Fruit fly (Drosophila melanogaster) whole organism, embryonic: ENCODE measurements around the gene Rab3-GEF.

ENCODE experiments used
- Antp ChIP-seq: fragments of 200-800 bp; sonication (Bioruptor generic); optimal IDR thresholded peaks from 3 replicates; lab custom pipeline; 2016; ENCODE audit warnings: missing biosample characterization, missing genetic modification characterization
- BEAF-32 ChIP-seq: fragments of 200-800 bp; sonication (Bioruptor generic); optimal IDR thresholded peaks from 3 replicates; lab custom pipeline; 2017; ENCODE audit warnings: missing biosample characterization, missing genetic modification characterization, mild to moderate bottlenecking, moderate library complexity, missing genetic modification reagents
- CG11504 ChIP-seq: fragments of 200-800 bp; sonication (Bioruptor generic); optimal IDR thresholded peaks from 3 replicates; lab custom pipeline; 2019; ENCODE audit warnings: missing biosample characterization, mild to moderate bottlenecking, missing genetic modification characterization, moderate library complexity
- CG12391 ChIP-seq: fragments of 200-800 bp; sonication (Bioruptor generic); optimal IDR thresholded peaks from 3 replicates; lab custom pipeline; 2018; ENCODE audit warnings: missing biosample characterization, mild to moderate bottlenecking, missing genetic modification characterization, moderate library complexity
- CG12942 ChIP-seq: fragments of 200-800 bp; sonication (Bioruptor generic); optimal IDR thresholded peaks from 3 replicates; lab custom pipeline; 2016; ENCODE audit warnings: missing biosample characterization, missing genetic modification characterization
- CG17385 ChIP-seq: fragments of 200-800 bp; sonication (Bioruptor generic); optimal IDR thresholded peaks from 3 replicates; lab custom pipeline; 2018; ENCODE audit warnings: missing biosample characterization, mild to moderate bottlenecking, missing genetic modification characterization
- CG18619 ChIP-seq: fragments of 200-800 bp; sonication (Bioruptor generic); optimal IDR thresholded peaks from 3 replicates; lab custom pipeline; 2017; ENCODE audit warnings: missing biosample characterization, mild to moderate bottlenecking, missing genetic modification characterization
- CG30403 ChIP-seq: fragments of 200-800 bp; sonication (Bioruptor generic); optimal IDR thresholded peaks from 3 replicates; lab custom pipeline; 2016; ENCODE audit warnings: missing biosample characterization, missing genetic modification characterization
- CG31388 ChIP-seq: fragments of 200-800 bp; sonication (Bioruptor generic); optimal IDR thresholded peaks from 2 replicates; lab custom pipeline; 2016; ENCODE audit warnings: missing biosample characterization, missing genetic modification characterization
- CG34376 ChIP-seq: fragments of 200-800 bp; sonication (Bioruptor generic); optimal IDR thresholded peaks from 2 replicates; lab custom pipeline; 2018; ENCODE audit warnings: missing biosample characterization, mild to moderate bottlenecking, missing genetic modification characterization
- CG3847 ChIP-seq: fragments of 200-800 bp; sonication (Bioruptor generic); IDR thresholded peaks from 2 replicates; pipeline ENCODE4 v1.3.6; 2022; ENCODE audit warnings: missing biosample characterization, missing genetic modification characterization
- CG4328 ChIP-seq: fragments of 200-800 bp; sonication (Bioruptor generic); optimal IDR thresholded peaks from 3 replicates; lab custom pipeline; 2017; ENCODE audit warnings: missing biosample characterization, missing genetic modification reagents, missing genetic modification characterization
- CG4820 ChIP-seq: fragments of 200-800 bp; sonication (Bioruptor generic); optimal IDR thresholded peaks from 3 replicates; lab custom pipeline; 2016; ENCODE audit warnings: missing biosample characterization, missing genetic modification characterization
- CG5245 ChIP-seq: fragments of 200-800 bp; sonication (Bioruptor generic); optimal IDR thresholded peaks from 3 replicates; lab custom pipeline; 2016; ENCODE audit warnings: missing biosample characterization, missing genetic modification characterization
- CG5953 ChIP-seq: fragments of 200-800 bp; sonication (Bioruptor generic); IDR thresholded peaks from 2 replicates; pipeline ENCODE4 v1.3.6; 2022; ENCODE audit warnings: missing biosample characterization, missing genetic modification characterization
- CG6175 ChIP-seq: fragments of 200-800 bp; sonication (Bioruptor generic); IDR thresholded peaks from 3 replicates; pipeline ENCODE4 v1.3.6; 2022; ENCODE audit warnings: missing biosample characterization, missing genetic modification characterization
- CG7357 ChIP-seq: fragments of 200-800 bp; sonication (Bioruptor generic); IDR thresholded peaks from 3 replicates; pipeline ENCODE4 v1.3.6; 2022; ENCODE audit warnings: missing biosample characterization, missing genetic modification characterization
- CG7963 ChIP-seq: fragments of 200-800 bp; sonication (Bioruptor generic); IDR thresholded peaks from 3 replicates; pipeline ENCODE4 v1.3.6; 2022; ENCODE audit warnings: missing biosample characterization, missing genetic modification characterization; ENCODE audit not compliant: partially characterized antibody
- CG9215 ChIP-seq: fragments of 200-800 bp; sonication (Bioruptor generic); IDR thresholded peaks from 2 replicates; pipeline ENCODE4 v1.3.6; 2022; ENCODE audit warnings: missing biosample characterization, missing genetic modification characterization
- CTCF ChIP-seq: fragments of 200-800 bp; sonication (Bioruptor generic); optimal IDR thresholded peaks from 2 replicates; lab custom pipeline; 2017; ENCODE audit warnings: missing biosample characterization, mild to moderate bottlenecking, missing genetic modification characterization, moderate library complexity
- Chrac-16 ChIP-seq: fragments of 200-800 bp; sonication (Bioruptor generic); optimal IDR thresholded peaks from 3 replicates; lab custom pipeline; 2016; ENCODE audit warnings: missing biosample characterization, missing genetic modification characterization
- Deaf1 ChIP-seq: fragments of 200-800 bp; optimal IDR thresholded peaks from 3 replicates; lab custom pipeline; 2019; ENCODE audit warnings: missing biosample characterization, mild to moderate bottlenecking, missing genetic modification characterization, moderate library complexity
- Dip2 ChIP-seq: fragments of 200-800 bp; sonication (Bioruptor generic); IDR thresholded peaks from 2 replicates; pipeline ENCODE4 v1.3.6; 2022; ENCODE audit warnings: missing biosample characterization, missing genetic modification characterization
- Eip74EF ChIP-seq, 2 experiments: fragments of 200-800 bp in 1 of 2; fragments of >200 bp in 1 of 2; sonication (Bioruptor generic) in 1 of 2; optimal IDR thresholded peaks; 2 replicates each; lab custom pipeline; 2017 to 2019; ENCODE audit warnings: missing biosample characterization in 2 of 2, missing genetic modification characterization in 2 of 2, mild to moderate bottlenecking in 1 of 2, moderate library complexity in 1 of 2
- Ets65A ChIP-seq: fragments of 200-800 bp; sonication (Bioruptor generic); peaks from one replicate; lab custom pipeline; 2016; ENCODE audit warnings: missing biosample characterization, missing genetic modification characterization
- HmgZ ChIP-seq: fragments of 200-800 bp; sonication (Bioruptor generic); optimal IDR thresholded peaks from 2 replicates; lab custom pipeline; 2018; ENCODE audit warnings: missing biosample characterization, mild to moderate bottlenecking, missing genetic modification characterization
- Hmx ChIP-seq: fragments of 200-800 bp; sonication (Bioruptor generic); optimal IDR thresholded peaks from 2 replicates; lab custom pipeline; 2016; ENCODE audit warnings: missing biosample characterization, missing genetic modification characterization
- Mad ChIP-seq: fragments of 200-800 bp; sonication (Bioruptor generic); optimal IDR thresholded peaks from 2 replicates; lab custom pipeline; 2016; ENCODE audit warnings: missing biosample characterization, missing genetic modification characterization
- Med ChIP-seq: fragments of 200-800 bp; sonication (Bioruptor generic); peaks from one replicate; lab custom pipeline; 2016; ENCODE audit warnings: missing biosample characterization, missing genetic modification characterization, mild to moderate bottlenecking, inconsistent platforms, moderate library complexity
- Mes4 ChIP-seq: fragments of 200-800 bp; sonication (Bioruptor generic); optimal IDR thresholded peaks from 2 replicates; lab custom pipeline; 2016; ENCODE audit warnings: missing biosample characterization, missing genetic modification characterization
- Rfx ChIP-seq: fragments of 200-800 bp; sonication (Bioruptor generic); IDR thresholded peaks from 2 replicates; pipeline ENCODE4 v1.3.6; 2022; ENCODE audit warnings: missing biosample characterization, missing genetic modification characterization
- Xbp1 ChIP-seq: fragments of 200-800 bp; sonication (Bioruptor generic); optimal IDR thresholded peaks from 3 replicates; lab custom pipeline; 2016; ENCODE audit warnings: missing biosample characterization, mild to moderate bottlenecking, missing genetic modification characterization
- ab ChIP-seq: fragments of 200-800 bp; sonication (Bioruptor generic); optimal IDR thresholded peaks from 2 replicates; lab custom pipeline; 2016; ENCODE audit warnings: missing biosample characterization, missing genetic modification characterization
- abd-A ChIP-seq: fragments of 200-800 bp; sonication (Bioruptor generic); optimal IDR thresholded peaks from 3 replicates; lab custom pipeline; 2019; ENCODE audit warnings: missing biosample characterization, mild to moderate bottlenecking, missing genetic modification characterization, moderate library complexity
- al ChIP-seq: fragments of 200-800 bp; sonication (Bioruptor generic); IDR thresholded peaks from 2 replicates; pipeline ENCODE4 v1.3.6; 2022; ENCODE audit warnings: missing biosample characterization, missing genetic modification characterization
- aop ChIP-seq: fragments of 200-800 bp; sonication (Bioruptor generic); IDR thresholded peaks from 2 replicates; pipeline ENCODE4 v1.3.6; 2022; ENCODE audit warnings: missing biosample characterization, missing genetic modification characterization
- exex ChIP-seq: fragments of 200-800 bp; sonication (Bioruptor generic); optimal IDR thresholded peaks from 4 replicates; lab custom pipeline; 2018; ENCODE audit warnings: missing biosample characterization, mild to moderate bottlenecking, missing genetic modification characterization, moderate library complexity
- ftz-f1 ChIP-seq: fragments of 200-800 bp; sonication (Bioruptor generic); optimal IDR thresholded peaks from 2 replicates; lab custom pipeline; 2016; ENCODE audit warnings: missing biosample characterization, missing genetic modification characterization
- gro ChIP-seq: fragments of 200-800 bp; sonication (Bioruptor generic); optimal IDR thresholded peaks from 2 replicates; lab custom pipeline; 2016; ENCODE audit warnings: missing biosample characterization, missing genetic modification characterization
- kay ChIP-seq: fragments of 200-800 bp; sonication (Bioruptor generic); optimal IDR thresholded peaks from 2 replicates; lab custom pipeline; 2016; ENCODE audit warnings: missing biosample characterization, missing genetic modification characterization
- ken ChIP-seq: fragments of 200-800 bp; sonication (Bioruptor generic); IDR thresholded peaks from 3 replicates; pipeline ENCODE4 v1.3.6; 2022; ENCODE audit warnings: missing biosample characterization, missing genetic modification characterization
- lmd ChIP-seq: fragments of 200-800 bp; sonication (Bioruptor generic); IDR thresholded peaks from 2 replicates; pipeline ENCODE4 v1.3.6; 2022; ENCODE audit warnings: missing biosample characterization, missing genetic modification characterization
- mirr ChIP-seq: fragments of 200-800 bp; sonication (Bioruptor generic); optimal IDR thresholded peaks from 3 replicates; lab custom pipeline; 2018; ENCODE audit warnings: missing biosample characterization, mild to moderate bottlenecking, missing genetic modification characterization
- nerfin-1 ChIP-seq: fragments of 200-800 bp; sonication (Bioruptor generic); optimal IDR thresholded peaks from 3 replicates; lab custom pipeline; 2019; ENCODE audit warnings: missing biosample characterization, mild to moderate bottlenecking, missing genetic modification characterization, moderate library complexity
- pho ChIP-seq: fragments of 200-800 bp; sonication (Bioruptor generic); optimal IDR thresholded peaks from 2 replicates; lab custom pipeline; 2016; ENCODE audit warnings: missing biosample characterization, missing genetic modification characterization
- pita ChIP-seq: fragments of 200-800 bp; sonication (Bioruptor generic); optimal IDR thresholded peaks from 2 replicates; lab custom pipeline; 2017; ENCODE audit warnings: missing biosample characterization, mild to moderate bottlenecking, missing genetic modification characterization
- pzg ChIP-seq: fragments of 200-800 bp; sonication (Bioruptor generic); optimal IDR thresholded peaks from 3 replicates; lab custom pipeline; 2018; ENCODE audit warnings: missing biosample characterization, mild to moderate bottlenecking, missing genetic modification characterization, moderate library complexity
- sisA ChIP-seq: fragments of 200-800 bp; sonication (Bioruptor generic); IDR thresholded peaks from 2 replicates; pipeline ENCODE4 v1.3.6; 2022; ENCODE audit warnings: missing biosample characterization, missing genetic modification characterization
- slbo ChIP-seq: fragments of 200-800 bp; sonication (Bioruptor generic); IDR thresholded peaks from 2 replicates; pipeline ENCODE4 v1.3.6; 2022; ENCODE audit warnings: missing biosample characterization, missing genetic modification characterization
- sob ChIP-seq: fragments of 200-800 bp; sonication (Bioruptor generic); IDR thresholded peaks from 2 replicates; pipeline ENCODE4 v1.3.6; 2022; ENCODE audit warnings: missing biosample characterization, missing genetic modification characterization
- toy ChIP-seq: fragments of 200-800 bp; sonication (Bioruptor generic); IDR thresholded peaks from 2 replicates; pipeline ENCODE4 v1.3.6; 2022; ENCODE audit warnings: missing biosample characterization, missing genetic modification characterization
- unc-4 ChIP-seq: fragments of 200-800 bp; sonication (Bioruptor generic); IDR thresholded peaks from 2 replicates; pipeline ENCODE4 v1.3.6; 2022; ENCODE audit warnings: missing biosample characterization, missing genetic modification characterization; ENCODE audit not compliant: partially characterized antibody

Rab3-GEF gene

dm6 chrX:15080780-15081402 lies 8.6 kb upstream of the Rab3-GEF start, which contains the start of gene CG33177 (continued):
- TF ChIP-seq unc-4 (GFP tag; lab: Robert Waterston, UW): no peak
- TF ChIP-seq sob: no peak
- TF ChIP-seq ab: no peak
- peak; percentile 14 for TF ChIP-seq CG30403
- no peak for TF ChIP-seq CG7357 (GFP tag; lab: Robert Waterston, UW)
- TF ChIP-seq Dip2 (GFP tag; lab: Robert Waterston, UW): peak; percentile 96
- no peak for TF ChIP-seq aop (GFP tag; lab: Robert Waterston, UW)
- TF ChIP-seq CG12942 (GFP tag; lab: Kevin White, UChicago): no peak
- TF ChIP-seq CG31388 (GFP tag; lab: Kevin White, UChicago): no peak
- peak; percentile 28 for TF ChIP-seq Xbp1 (GFP tag; lab: Kevin White, UChicago)
- TF ChIP-seq CG6175 (GFP tag; lab: Robert Waterston, UW): no peak
- TF ChIP-seq BEAF-32 (GFP tag; lab: Kevin White, UChicago): peak; percentile 1
- no peak for TF ChIP-seq kay (GFP tag; lab: Kevin White, UChicago)
- peak; percentile 37; the same call in 1 of the 2 replicates for TF ChIP-seq slbo (GFP tag; lab: Robert Waterston, UW)
- TF ChIP-seq gro (GFP tag; lab: Kevin White, UChicago): peak; percentile 10
- TF ChIP-seq Med: peak; percentile 77
- 0 out of 2 replicates have a peak, but pooled peaks have one; percentile 12 for TF ChIP-seq lmd (GFP tag; lab: Robert Waterston, UW)
- no peak for TF ChIP-seq CG7963 (GFP tag; lab: Robert Waterston, UW)
- no peak for TF ChIP-seq CG3847
- peak; percentile 5 for TF ChIP-seq Mes4
- no peak for TF ChIP-seq CG4820 (GFP tag; lab: Kevin White, UChicago)
- peak; percentile 10 for TF ChIP-seq CG12391 (tag; lab: Kevin White, UChicago)
- TF ChIP-seq toy (GFP tag; lab: Robert Waterston, UW): no peak
- TF ChIP-seq Antp: no peak
- peak; percentile 13 for TF ChIP-seq CG17385 (GFP tag; lab: Kevin White, UChicago)
- TF ChIP-seq CTCF (GFP tag; lab: Kevin White, UChicago): peak; percentile 98
- TF ChIP-seq Rfx (GFP tag; lab: Robert Waterston, UW): peak; percentile 53; the same call in 1 of the 2 replicates
- TF ChIP-seq ken (GFP tag; lab: Robert Waterston, UW): no peak
- TF ChIP-seq pita (GFP tag; lab: Kevin White, UChicago): peak; percentile 3
- TF ChIP-seq CG34376: peak; percentile 71
- TF ChIP-seq exex (tag; lab: Kevin White, UChicago): peak; percentile 91
- TF ChIP-seq Deaf1 (tag; lab: Kevin White, UChicago): peak; percentile 11
- TF ChIP-seq pzg (GFP tag; lab: Kevin White, UChicago): peak; percentile 3
- TF ChIP-seq CG11504 (tag; lab: Kevin White, UChicago): peak; percentile 28
- TF ChIP-seq Chrac-16 (GFP tag; lab: Kevin White, UChicago): peak; percentile 18
- peak; percentile 6 for TF ChIP-seq CG5245 (GFP tag; lab: Kevin White, UChicago)
- TF ChIP-seq CG5953 (GFP tag; lab: Robert Waterston, UW): no peak
- TF ChIP-seq abd-A: peak; percentile 30
- no peak for TF ChIP-seq nerfin-1
- TF ChIP-seq HmgZ (tag; lab: Kevin White, UChicago): peak; percentile 28
- peak; percentile 37 for TF ChIP-seq Ets65A (GFP tag; lab: Kevin White, UChicago)
- peak; percentile 55 for TF ChIP-seq mirr
- no peak for TF ChIP-seq Mad (GFP tag; lab: Kevin White, UChicago)
- TF ChIP-seq pho: peak; percentile 12
- TF ChIP-seq sisA (GFP tag; lab: Robert Waterston, UW): no peak
- no peak for TF ChIP-seq CG9215 (GFP tag; lab: Robert Waterston, UW)
- TF ChIP-seq al (GFP tag; lab: Robert Waterston, UW): no peak
- TF ChIP-seq ftz-f1 (GFP tag; lab: Kevin White, UChicago): no peak
- no peak for TF ChIP-seq CG4328
- TF ChIP-seq Eip74EF (GFP tag; optimal IDR thresholded peaks at IDR 0.05; lab: Kevin White, UChicago): peak in 1 of 2 experiments; percentile 34
- TF ChIP-seq CG18619 (GFP tag; lab: Kevin White, UChicago): peak; percentile 16
- TF ChIP-seq Hmx (GFP tag; lab: Kevin White, UChicago): no peak
